Fruit fly (Drosophila melanogaster) S2 (cell line): Measurements from ENCODE around the gene CG43229.

ENCODE experiments used
- CG8478 ChIP-seq: fragments of >200 bp; optimal IDR thresholded peaks from 2 replicates; lab custom pipeline; 2018
- CTCF ChIP-seq, 2 experiments: fragments of >200 bp; optimal IDR thresholded peaks; 2 replicates each; lab custom pipeline; 2018

DNA sequence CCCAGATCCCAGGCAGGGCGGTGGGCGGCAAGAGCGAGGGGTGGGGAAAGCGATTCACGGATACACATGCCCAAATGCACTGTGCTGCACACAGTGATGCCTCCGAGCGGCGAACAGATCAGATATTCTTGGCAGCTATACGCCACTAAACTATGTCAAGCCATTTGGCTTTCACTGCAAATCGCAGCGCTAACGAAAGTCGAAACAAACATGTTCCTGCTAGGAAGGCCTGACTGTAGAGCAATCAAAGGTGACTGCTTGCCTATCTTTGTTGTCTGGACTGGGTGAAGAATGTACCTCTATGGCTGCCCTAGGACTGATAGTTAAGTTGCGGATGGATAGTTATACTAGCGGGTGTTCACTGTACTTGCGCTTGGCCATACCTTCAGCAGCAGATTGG lies 2.3 kb upstream of the CG43229 start:
- TF ChIP-seq CTCF (optimal IDR thresholded peaks at IDR 0.05; lab: Kevin White, UChicago) (no peak), CG8478 (lab: Kevin White, UChicago) (no peak)
